Worm (Caenorhabditis elegans): ENCODE measurements around the gene F59A1.15.

The F59A1.15 gene

ce11 chrV:17700728-17701262, 17.1 kb upstream of the F59A1.15 start, which contains the start of the genes Y26G10.5 and srh-32:
Gene Y26G10.5, minus strand, starts transcription at chrV:17700828.
Gene srh-32, plus strand, starts transcription at chrV:17701212.
- TF ChIP-seq chd-7 (tag; optimal IDR thresholded peaks at IDR 0.05) (no peak), ceh-40 (GFP tag; IDR thresholded peaks at IDR 0.05) (no peak), hlh-12 (tag; optimal IDR thresholded peaks at IDR 0.05) (no peak), ztf-26 (tag; optimal IDR thresholded peaks at IDR 0.05) (no peak), ztf-18 (tag; optimal IDR thresholded peaks at IDR 0.05) (no peak), athp-1 (tag; optimal IDR thresholded peaks at IDR 0.05) (no peak)

- TF ChIP-seq egl-44 (GFP tag; IDR thresholded peaks at IDR 0.05) = no peak
- no peak for TF ChIP-seq sea-2 (GFP tag; IDR thresholded peaks at IDR 0.05)
- TF ChIP-seq fkh-3 (tag; optimal IDR thresholded peaks at IDR 0.05) = no peak
- no peak for TF ChIP-seq F57C9.4 (tag; optimal IDR thresholded peaks at IDR 0.05)
- no peak for TF ChIP-seq madf-3 (GFP tag; IDR thresholded peaks at IDR 0.05)
- TF ChIP-seq ztf-25 (GFP tag; IDR thresholded peaks at IDR 0.05) = no peak
- TF ChIP-seq xnd-1 (tag; optimal IDR thresholded peaks at IDR 0.05) = no peak
- no peak for TF ChIP-seq ccch-3 (GFP tag; optimal IDR thresholded peaks at IDR 0.05)
- no peak for TF ChIP-seq lir-1 (GFP tag; conservative IDR thresholded peaks at IDR 0.05)
- TF ChIP-seq hlh-26 (GFP tag; conservative IDR thresholded peaks at IDR 0.05) = no peak
- no peak for TF ChIP-seq ceh-100 (GFP tag; IDR thresholded peaks at IDR 0.05)
- TF ChIP-seq lsy-27 (tag; optimal IDR thresholded peaks at IDR 0.05; ENCODE audit: borderline replicate concordance, insufficient read depth) = no peak
- no peak for TF ChIP-seq ceh-27 (GFP tag; optimal IDR thresholded peaks at IDR 0.05)
- TF ChIP-seq B0035.1 (tag; optimal IDR thresholded peaks at IDR 0.05) = no peak
- TF ChIP-seq mel-28 (tag; optimal IDR thresholded peaks at IDR 0.05; ENCODE audit: borderline replicate concordance) = no peak
- TF ChIP-seq Y53G8AR.9 (GFP tag; conservative IDR thresholded peaks at IDR 0.05) = no peak
- TF ChIP-seq lin-54 (GFP tag; optimal IDR thresholded peaks at IDR 0.05) = no peak
- TF ChIP-seq ztf-3 (GFP tag; optimal IDR thresholded peaks at IDR 0.05) = no peak
- no peak for TF ChIP-seq B0261.1 (tag; optimal IDR thresholded peaks at IDR 0.05)
Measured at ce11 chrV:17699659-17700058, 16.0 kb upstream of the F59A1.15 start, which contains the start of gene Y26G10.6. Gene Y26G10.6, plus strand, starts transcription at chrV:17699959.

- TF ChIP-seq nfya-1 (tag; optimal IDR thresholded peaks at IDR 0.05; ENCODE audit: borderline replicate concordance, insufficient read depth) (no peak), efl-1 (GFP tag; optimal IDR thresholded peaks at IDR 0.05) (no peak), mel-28 (tag; optimal IDR thresholded peaks at IDR 0.05; ENCODE audit: borderline replicate concordance) (no peak), sdz-38 (tag; optimal IDR thresholded peaks at IDR 0.05) (no peak), mes-4 (tag; optimal IDR thresholded peaks at IDR 0.05) (no peak), pha-4 (tag; optimal IDR thresholded peaks at IDR 0.05) (no peak), nhr-120 (GFP tag; IDR thresholded peaks at IDR 0.05) (no peak), ceh-27 (GFP tag; optimal IDR thresholded peaks at IDR 0.05) (no peak), ceh-40 (GFP tag; IDR thresholded peaks at IDR 0.05) (no peak), B0035.1 (tag; optimal IDR thresholded peaks at IDR 0.05) (no peak), hlh-12 (tag; optimal IDR thresholded peaks at IDR 0.05) (no peak), attf-6 (GFP tag; IDR thresholded peaks at IDR 0.05) (no peak), ztf-18 (tag; optimal IDR thresholded peaks at IDR 0.05) (no peak), F37B4.10 (GFP tag; IDR thresholded peaks at IDR 0.05) (no peak), Y79H2A.3 (GFP tag; conservative IDR thresholded peaks at IDR 0.05) (no peak)
Measured at ce11 chrV:17699097-17699496, 15.4 kb upstream of the F59A1.15 start, which contains the start of gene Y26G10.4. Gene Y26G10.4, minus strand, starts transcription at chrV:17699197.

- TF ChIP-seq lin-54 (GFP tag; optimal IDR thresholded peaks at IDR 0.05) (no peak), ztf-28 (GFP tag; IDR thresholded peaks at IDR 0.05) (no peak), lag-1 (GFP tag; IDR thresholded peaks at IDR 0.05) (no peak), hmg-1.2 (GFP tag; IDR thresholded peaks at IDR 0.05) (no peak), let-526 (GFP tag; IDR thresholded peaks at IDR 0.05) (no peak), Y56A3A.18 (GFP tag; IDR thresholded peaks at IDR 0.05) (no peak), fkh-3 (tag; optimal IDR thresholded peaks at IDR 0.05) (no peak), ztf-3 (GFP tag; optimal IDR thresholded peaks at IDR 0.05) (no peak), F55B11.4 (tag; optimal IDR thresholded peaks at IDR 0.05; ENCODE audit: borderline replicate concordance, insufficient read depth) (no peak), egl-44 (GFP tag; IDR thresholded peaks at IDR 0.05) (no peak), D2030.7 (GFP tag; IDR thresholded peaks at IDR 0.05) (no peak), unc-130 (GFP tag; optimal IDR thresholded peaks at IDR 0.05) (no peak), cebp-1 (GFP tag; IDR thresholded peaks at IDR 0.05) (no peak), cebp-1 (tag; optimal IDR thresholded peaks at IDR 0.05) (no peak), Y53G8AR.9 (GFP tag; conservative IDR thresholded peaks at IDR 0.05) (no peak)
Measured at ce11 chrV:17696753-17697152, 13.1 kb upstream of the F59A1.15 start, which contains the start of gene spp-29. Gene spp-29, minus strand, starts transcription at chrV:17696853.
